Worm (Caenorhabditis elegans) whole organism, L1 larva: ENCODE results near the gene egl-13.

ENCODE experiments used
- C16A3.4 ChIP-seq: fragments of 150-350 bp; optimal IDR thresholded peaks from 2 replicates; lab custom pipeline; 2014; ENCODE audit warnings: missing biosample characterization, missing genetic modification characterization
- aly-2 ChIP-seq: fragments of 150-350 bp; optimal IDR thresholded peaks from 2 replicates; lab custom pipeline; 2014; ENCODE audit warnings: missing biosample characterization, missing genetic modification characterization
- ama-1 ChIP-seq: fragments of 150-350 bp; optimal IDR thresholded peaks from 2 replicates; lab custom pipeline; 2014
- blmp-1 ChIP-seq: fragments of 150-350 bp; optimal IDR thresholded peaks from 2 replicates; lab custom pipeline; 2014; ENCODE audit warnings: missing biosample characterization, missing genetic modification characterization
- ceh-82 ChIP-seq, 3 experiments: fragments of 150-350 bp in 1 of 3; sonication (generic microtip) in 2 of 3; optimal IDR thresholded peaks; 2 replicates each; lab custom pipeline; 2014 to 2017; ENCODE audit warnings: missing biosample characterization in 3 of 3, missing genetic modification characterization in 3 of 3
- ceh-90 ChIP-seq: sonication (generic microtip); optimal IDR thresholded peaks from 2 replicates; lab custom pipeline; 2016; ENCODE audit warnings: missing genetic modification characterization, missing compliant biosample characterization
- dsc-1 ChIP-seq: sonication (generic microtip); optimal IDR thresholded peaks from 2 replicates; lab custom pipeline; 2016; ENCODE audit warnings: mild to moderate bottlenecking, missing genetic modification characterization, missing compliant biosample characterization
- efl-1 ChIP-seq, 4 experiments: fragments of 150-350 bp; optimal IDR thresholded peaks in 3 of 4; peaks in 1 of 4; 1 replicate in 1 of 4; 2 replicates in 3 of 4; lab custom pipeline; 2014; ENCODE audit warnings: missing biosample characterization in 2 of 4, missing genetic modification characterization in 2 of 4, missing genetic modification reagents in 2 of 4
- efl-3 ChIP-seq: fragments of 200-800 bp; sonication (Bioruptor generic); optimal IDR thresholded peaks from 2 replicates; lab custom pipeline; 2018; ENCODE audit warnings: mild to moderate bottlenecking, missing genetic modification characterization, missing compliant biosample characterization
- egl-13 ChIP-seq: sonication (generic microtip); optimal IDR thresholded peaks from 2 replicates; lab custom pipeline; 2016; ENCODE audit warnings: missing genotype, missing genetic modification reagents, missing genetic modification characterization, missing compliant biosample characterization
- egl-27 ChIP-seq, 2 experiments: fragments of 150-350 bp in 1 of 2; sonication (generic microtip); optimal IDR thresholded peaks; 3 replicates each; lab custom pipeline; 2017 to 2018; ENCODE audit warnings: missing biosample characterization in 2 of 2, missing genetic modification characterization in 2 of 2, missing genetic modification reagents in 2 of 2
- elt-3 ChIP-seq, 6 experiments: fragments of 150-350 bp in 1 of 6; sonication (generic microtip); optimal IDR thresholded peaks; 2 replicates each; lab custom pipeline; 2017 to 2018; ENCODE audit warnings: missing biosample characterization in 6 of 6, missing genetic modification characterization in 6 of 6, inconsistent platforms in 1 of 6
- ets-5 ChIP-seq: fragments of 200-800 bp; sonication (Bioruptor generic); IDR thresholded peaks from 2 replicates; pipeline ENCODE4 v1.3.6; 2022; ENCODE audit warnings: missing genetic modification characterization, missing compliant biosample characterization
- fkh-10 ChIP-seq: sonication (generic microtip); optimal IDR thresholded peaks from 2 replicates; lab custom pipeline; 2017; ENCODE audit warnings: missing biosample characterization, missing genetic modification reagents, missing genetic modification characterization
- fkh-8 ChIP-seq: sonication (generic microtip); optimal IDR thresholded peaks from 2 replicates; lab custom pipeline; 2016; ENCODE audit warnings: mild to moderate bottlenecking, missing genetic modification characterization, missing compliant biosample characterization
- grh-1 ChIP-seq: fragments of 200-800 bp; sonication (Bioruptor generic); IDR thresholded peaks from 2 replicates; pipeline ENCODE4 v1.3.6; 2022; ENCODE audit warnings: missing genetic modification reagents, missing genetic modification characterization, missing compliant biosample characterization
- hlh-17 ChIP-seq: fragments of 200-800 bp; sonication (Bioruptor generic); optimal IDR thresholded peaks from 2 replicates; lab custom pipeline; 2018; ENCODE audit warnings: missing genetic modification characterization, mild to moderate bottlenecking, missing compliant biosample characterization, moderate library complexity, borderline replicate concordance
- hlh-4 ChIP-seq: sonication (generic microtip); optimal IDR thresholded peaks from 2 replicates; lab custom pipeline; 2016; ENCODE audit warnings: mild to moderate bottlenecking, missing genetic modification characterization, missing compliant biosample characterization
- irx-1 ChIP-seq: sonication (generic microtip); optimal IDR thresholded peaks from 2 replicates; lab custom pipeline; 2016; ENCODE audit warnings: missing genetic modification characterization, missing compliant biosample characterization
- jun-1 ChIP-seq: fragments of 150-350 bp; optimal IDR thresholded peaks from 2 replicates; lab custom pipeline; 2014; ENCODE audit warnings: missing biosample characterization, missing genetic modification reagents, missing genetic modification characterization
- lin-13 ChIP-seq: fragments of 150-350 bp; optimal IDR thresholded peaks from 2 replicates; lab custom pipeline; 2014; ENCODE audit warnings: missing biosample characterization, missing genetic modification reagents, missing genetic modification characterization
- lin-14 ChIP-seq: fragments of 200-800 bp; sonication (Bioruptor generic); optimal IDR thresholded peaks from 2 replicates; lab custom pipeline; 2018; ENCODE audit warnings: mild to moderate bottlenecking, missing genetic modification characterization, moderate library complexity, missing compliant biosample characterization
- lin-35 ChIP-seq, 2 experiments: fragments of 150-350 bp; optimal IDR thresholded peaks; 2 replicates each; lab custom pipeline; 2014; ENCODE audit warnings: missing biosample characterization in 2 of 2, missing genetic modification characterization in 2 of 2, missing genetic modification reagents in 2 of 2
- lir-3 ChIP-seq: sonication (generic microtip); optimal IDR thresholded peaks from 2 replicates; lab custom pipeline; 2016; ENCODE audit warnings: mild to moderate bottlenecking, missing genetic modification characterization, moderate library complexity, missing compliant biosample characterization; ENCODE audit not compliant: poor library complexity
- lsy-2 ChIP-seq, 2 experiments: fragments of 150-350 bp; optimal IDR thresholded peaks; 2 replicates each; lab custom pipeline; 2014; ENCODE audit warnings: missing biosample characterization in 2 of 2, missing genetic modification characterization in 2 of 2
- mdl-1 ChIP-seq, 2 experiments: fragments of 150-350 bp; optimal IDR thresholded peaks; 2 replicates each; lab custom pipeline; 2014 to 2017; ENCODE audit warnings: missing biosample characterization in 2 of 2, missing genetic modification characterization in 2 of 2, inconsistent platforms in 1 of 2
- mep-1 ChIP-seq: fragments of 150-350 bp; optimal IDR thresholded peaks from 2 replicates; lab custom pipeline; 2014; ENCODE audit warnings: missing biosample characterization, missing genetic modification characterization
- nhr-19 ChIP-seq: fragments of 200-800 bp; sonication (Bioruptor generic); conservative IDR thresholded peaks from 2 replicates; pipeline ENCODE4 v1.3.6; 2022; ENCODE audit warnings: missing genetic modification characterization, missing compliant biosample characterization
- nhr-20 ChIP-seq: sonication (generic microtip); optimal IDR thresholded peaks from 2 replicates; lab custom pipeline; 2016; ENCODE audit warnings: mild to moderate bottlenecking, missing genetic modification characterization, missing compliant biosample characterization
- nhr-47 ChIP-seq: sonication (generic microtip); optimal IDR thresholded peaks from 2 replicates; lab custom pipeline; 2016; ENCODE audit warnings: mild to moderate bottlenecking, missing genetic modification characterization, moderate library complexity, missing compliant biosample characterization
- nhr-71 ChIP-seq: sonication (generic microtip); optimal IDR thresholded peaks from 2 replicates; lab custom pipeline; 2016; ENCODE audit warnings: mild to moderate bottlenecking, missing genetic modification characterization, moderate library complexity, missing compliant biosample characterization
- nhr-77 ChIP-seq: fragments of 150-350 bp; optimal IDR thresholded peaks from 2 replicates; lab custom pipeline; 2014; ENCODE audit warnings: missing biosample characterization, missing genetic modification characterization
- nhr-85 ChIP-seq: sonication (generic microtip); peaks from one replicate; lab custom pipeline; 2016; ENCODE audit warnings: missing genetic modification characterization, inconsistent platforms, missing compliant biosample characterization
- rnt-1 ChIP-seq: sonication (generic microtip); optimal IDR thresholded peaks from 2 replicates; lab custom pipeline; 2016; ENCODE audit warnings: mild to moderate bottlenecking, missing genetic modification characterization, moderate library complexity, missing compliant biosample characterization
- snu-23 ChIP-seq: sonication (generic microtip); optimal IDR thresholded peaks from 2 replicates; lab custom pipeline; 2016; ENCODE audit warnings: missing genetic modification characterization, missing compliant biosample characterization
- swsn-7 ChIP-seq: sonication (generic microtip); optimal IDR thresholded peaks from 2 replicates; lab custom pipeline; 2016; ENCODE audit warnings: missing genetic modification characterization, missing compliant biosample characterization
- unc-130 ChIP-seq: fragments of 150-350 bp; optimal IDR thresholded peaks from 2 replicates; lab custom pipeline; 2017; ENCODE audit warnings: missing biosample characterization, missing genetic modification characterization, inconsistent platforms
- unc-86 ChIP-seq: sonication (generic microtip); optimal IDR thresholded peaks from 2 replicates; lab custom pipeline; 2016; ENCODE audit warnings: missing genetic modification characterization, missing compliant biosample characterization
- xbp-1 ChIP-seq: sonication (generic microtip); optimal IDR thresholded peaks from 2 replicates; lab custom pipeline; 2016; ENCODE audit warnings: missing genetic modification characterization, missing compliant biosample characterization
- ztf-11 ChIP-seq, 2 experiments: sonication (generic microtip); optimal IDR thresholded peaks; 2 replicates each; lab custom pipeline; 2016 to 2017; ENCODE audit warnings: missing genetic modification characterization in 2 of 2, missing biosample characterization in 1 of 2, missing compliant biosample characterization in 1 of 2
- ztf-4 ChIP-seq: fragments of 150-350 bp; optimal IDR thresholded peaks from 2 replicates; lab custom pipeline; 2014; ENCODE audit warnings: missing biosample characterization, missing genetic modification characterization

Gene egl-13

ce11 chrX:5680125-5680524 lies 16.5 kb downstream of the egl-13 start, which contains the start of gene set-19:
Gene set-19 (minus strand): TSS chrX:5680225.
- TF ChIP-seq unc-130 (tag; lab: Kevin White, UChicago) (no peak), ets-5 (GFP tag; lab: Robert Waterston, UW) (no peak), ama-1 (lab: Kevin White, UChicago) (no peak), hlh-17 (GFP tag; lab: Kevin White, UChicago) (no peak)

ce11 chrX:5686065-5686464 lies 22.4 kb downstream of the egl-13 start, which contains the start of gene set-20:
Gene set-20 (minus strand): TSS chrX:5686158.
- TF ChIP-seq efl-3 (GFP tag; lab: Kevin White, UChicago): no peak
- TF ChIP-seq blmp-1 (tag; lab: Kevin White, UChicago): peak; percentile 69
- peak in 1 of 6 experiments; percentile 18 for TF ChIP-seq elt-3 (tag; optimal IDR thresholded peaks at IDR 0.05; lab: Kevin White, UChicago)
- no peak for TF ChIP-seq aly-2
- peak in 1 of 2 experiments; percentile 17 for TF ChIP-seq efl-1 (optimal IDR thresholded peaks at IDR 0.05; lab: Kevin White, UChicago)
- no peak for TF ChIP-seq efl-1 (GFP tag; optimal IDR thresholded peaks at IDR 0.05 in 1 of 2; lab: Kevin White, UChicago)
- peak in 2 of 3 experiments; percentile 27 to 45 for TF ChIP-seq ceh-82 (tag; optimal IDR thresholded peaks at IDR 0.05; lab: Kevin White, UChicago)
- peak in 1 of 2 experiments; percentile 58 for TF ChIP-seq mdl-1 (tag; optimal IDR thresholded peaks at IDR 0.05; lab: Kevin White, UChicago)
- peak; percentile 62 for TF ChIP-seq nhr-20 (tag; lab: Kevin White, UChicago)
- TF ChIP-seq ceh-90 (tag; lab: Kevin White, UChicago): no peak
- peak; percentile 80 for TF ChIP-seq mep-1 (tag; lab: Kevin White, UChicago)
- no peak for TF ChIP-seq lin-13 (GFP tag; lab: Kevin White, UChicago)
- TF ChIP-seq egl-13 (tag; lab: Kevin White, UChicago): peak; percentile 10
- TF ChIP-seq fkh-10: peak; percentile 57
- peak; percentile 26 for TF ChIP-seq C16A3.4 (tag; lab: Kevin White, UChicago)
- no peak for TF ChIP-seq nhr-77
- TF ChIP-seq nhr-85 (tag; lab: Kevin White, UChicago): peak; percentile 86
- peak; percentile 43 for TF ChIP-seq swsn-7
- peak; percentile 13 for TF ChIP-seq unc-86 (tag; lab: Kevin White, UChicago)
- peak; percentile 45 for TF ChIP-seq ztf-4
- TF ChIP-seq lsy-2 (tag; optimal IDR thresholded peaks at IDR 0.05; lab: Kevin White, UChicago): peak in 1 of 2 experiments; percentile 47
- TF ChIP-seq nhr-71 (tag; lab: Kevin White, UChicago): peak; percentile 72
- TF ChIP-seq grh-1 (GFP tag; lab: Robert Waterston, UW): peak; percentile 20; the same call in 1 of the 2 replicates
- peak; percentile 84 for TF ChIP-seq snu-23
- TF ChIP-seq lir-3 (tag; lab: Kevin White, UChicago): no peak
- no peak for TF ChIP-seq egl-27 (tag; optimal IDR thresholded peaks at IDR 0.05; lab: Kevin White, UChicago)
- TF ChIP-seq jun-1 (tag; lab: Kevin White, UChicago): peak; percentile 64
- peak; percentile 55 for TF ChIP-seq rnt-1
- peak; percentile 69 for TF ChIP-seq fkh-8 (tag; lab: Kevin White, UChicago)
- peak; percentile 45 for TF ChIP-seq xbp-1 (tag; lab: Kevin White, UChicago)
- peak; percentile 46 for TF ChIP-seq nhr-19 (GFP tag; lab: Robert Waterston, UW)
- no peak for TF ChIP-seq irx-1
- TF ChIP-seq hlh-17 (GFP tag; lab: Kevin White, UChicago): no peak
- no peak for TF ChIP-seq hlh-4
- TF ChIP-seq nhr-47 (tag; lab: Kevin White, UChicago): peak; percentile 58
- peak; percentile 95 for TF ChIP-seq lin-14
- peak in 1 of 2 experiments; percentile 38 for TF ChIP-seq ztf-11 (tag; optimal IDR thresholded peaks at IDR 0.05; lab: Kevin White, UChicago)
- TF ChIP-seq dsc-1: peak; percentile 29
- TF ChIP-seq lin-35 (GFP tag; optimal IDR thresholded peaks at IDR 0.05; lab: Kevin White, UChicago): peak; percentile 41 to 42
